Worm (Caenorhabditis elegans) whole organism, L4/young adult: Measurements from ENCODE around the gene Y113G7B.27.

Experiments
- W03F9.2 ChIP-seq: fragments of 150-350 bp; optimal IDR thresholded peaks from 2 replicates; lab custom pipeline; 2014; ENCODE audit warnings: missing biosample characterization, missing genetic modification characterization
- him-1 ChIP-seq: sonication (generic microtip); optimal IDR thresholded peaks from 2 replicates; lab custom pipeline; 2016; ENCODE audit warnings: missing genotype, missing genetic modification reagents, missing genetic modification characterization, missing compliant biosample characterization

- TF ChIP-seq him-1 (tag; lab: Kevin White, UChicago): no peak
- no peak for TF ChIP-seq W03F9.2 (tag; lab: Kevin White, UChicago)
These were observed 26.8 kb upstream of the Y113G7B.27 start for ce11 chrV:20165808-20166207.
